Worm (Caenorhabditis elegans): ENCODE data around the gene T08G5.1.

Gene T08G5.1

ce11 chrV:13993478-13993877 lies 25.1 kb upstream of the T08G5.1 start:
- TF ChIP-seq tbx-8 (GFP tag; optimal IDR thresholded peaks at IDR 0.05) = no peak
- no peak for TF ChIP-seq nhr-12 (tag; optimal IDR thresholded peaks at IDR 0.05)
- TF ChIP-seq mls-2 (tag; optimal IDR thresholded peaks at IDR 0.05) = no peak
- TF ChIP-seq mep-1 (tag; optimal IDR thresholded peaks at IDR 0.05) = no peak
- no peak for TF ChIP-seq lin-32 (GFP tag; optimal IDR thresholded peaks at IDR 0.05)
- TF ChIP-seq mab-5 (tag; optimal IDR thresholded peaks at IDR 0.05) = no peak
- TF ChIP-seq blmp-1 (tag; optimal IDR thresholded peaks at IDR 0.05) = no peak
- TF ChIP-seq sptf-1 (tag; optimal IDR thresholded peaks at IDR 0.05) = no peak
- TF ChIP-seq ztf-11 (tag; optimal IDR thresholded peaks at IDR 0.05) = no peak

- TF ChIP-seq drap-1 (GFP tag; optimal IDR thresholded peaks at IDR 0.05) (no peak), sem-2 (GFP tag; optimal IDR thresholded peaks at IDR 0.05) (no peak), elt-3 (tag; optimal IDR thresholded peaks at IDR 0.05) (no peak), nhr-2 (tag; optimal IDR thresholded peaks at IDR 0.05) (no peak), flh-1 (GFP tag; optimal IDR thresholded peaks at IDR 0.05) (no peak), unc-62 (GFP tag; optimal IDR thresholded peaks at IDR 0.05) (no peak), snpc-4 (tag; optimal IDR thresholded peaks at IDR 0.05) (no peak), cnd-1 (tag; optimal IDR thresholded peaks at IDR 0.05) (no peak), hlh-1 (tag; optimal IDR thresholded peaks at IDR 0.05) (no peak), bed-3 (GFP tag; optimal IDR thresholded peaks at IDR 0.05) (no peak), unc-39 (tag; optimal IDR thresholded peaks at IDR 0.05) (no peak), nhr-76 (tag; optimal IDR thresholded peaks at IDR 0.05) (no peak), mep-1 (tag; optimal IDR thresholded peaks at IDR 0.05) (no peak), nhr-237 (tag; optimal IDR thresholded peaks at IDR 0.05) (no peak), ceh-43 (GFP tag; optimal IDR thresholded peaks at IDR 0.05) (no peak), blmp-1 (tag; optimal IDR thresholded peaks at IDR 0.05) (no peak), lsy-2 (tag; optimal IDR thresholded peaks at IDR 0.05) (no peak), M03D4.4 (tag; optimal IDR thresholded peaks at IDR 0.05) (no peak)
Measured at ce11 chrV:14001929-14002328, 16.6 kb upstream of the T08G5.1 start.

ce11 chrV:14002402-14002801 lies 16.2 kb upstream of the T08G5.1 start:
- TF ChIP-seq pha-4 (tag; optimal IDR thresholded peaks at IDR 0.05) (peak; percentile 21), blmp-1 (tag; optimal IDR thresholded peaks at IDR 0.05) (no peak), ces-1 (GFP tag; optimal IDR thresholded peaks at IDR 0.05) (no peak), mep-1 (tag; optimal IDR thresholded peaks at IDR 0.05) (no peak), M03D4.4 (tag; optimal IDR thresholded peaks at IDR 0.05) (no peak), ham-2 (GFP tag; optimal IDR thresholded peaks at IDR 0.05) (peak; percentile 44), lin-32 (GFP tag; optimal IDR thresholded peaks at IDR 0.05) (no peak), ceh-43 (GFP tag; optimal IDR thresholded peaks at IDR 0.05) (no peak), mab-5 (tag; optimal IDR thresholded peaks at IDR 0.05) (no peak)

- peak; percentile 32 for TF ChIP-seq ces-1 (GFP tag; optimal IDR thresholded peaks at IDR 0.05)
- no peak for TF ChIP-seq sptf-1 (tag; optimal IDR thresholded peaks at IDR 0.05)
Measured at ce11 chrV:14003587-14004156, 14.9 kb upstream of the T08G5.1 start.

- no peak for TF ChIP-seq mls-2 (tag; optimal IDR thresholded peaks at IDR 0.05)
- TF ChIP-seq nhr-12 (tag; optimal IDR thresholded peaks at IDR 0.05) = no peak
- no peak for TF ChIP-seq nhr-237 (tag; optimal IDR thresholded peaks at IDR 0.05)
- TF ChIP-seq unc-62 (GFP tag; optimal IDR thresholded peaks at IDR 0.05) = peak; percentile 18
- no peak for TF ChIP-seq sptf-1 (tag; optimal IDR thresholded peaks at IDR 0.05)
- peak; percentile 56 for TF ChIP-seq ces-1 (GFP tag; optimal IDR thresholded peaks at IDR 0.05)
- TF ChIP-seq ceh-83 (GFP tag; optimal IDR thresholded peaks at IDR 0.05) = no peak
- no peak for TF ChIP-seq flh-1 (GFP tag; optimal IDR thresholded peaks at IDR 0.05)
- TF ChIP-seq mep-1 (tag; optimal IDR thresholded peaks at IDR 0.05) = no peak
- peak; percentile 16 for TF ChIP-seq unc-120 (tag; optimal IDR thresholded peaks at IDR 0.05; ENCODE audit: poor library complexity, severe bottlenecking)
- TF ChIP-seq elt-1 (tag; optimal IDR thresholded peaks at IDR 0.05; ENCODE audit: borderline replicate concordance, insufficient read depth) = no peak
- TF ChIP-seq unc-39 (tag; optimal IDR thresholded peaks at IDR 0.05) = no peak
- TF ChIP-seq mab-5 (tag; optimal IDR thresholded peaks at IDR 0.05) = no peak
- TF ChIP-seq elt-3 (tag; optimal IDR thresholded peaks at IDR 0.05) = no peak
- no peak for TF ChIP-seq ham-2 (GFP tag; optimal IDR thresholded peaks at IDR 0.05)
- no peak for TF ChIP-seq lin-32 (GFP tag; optimal IDR thresholded peaks at IDR 0.05)
- TF ChIP-seq hlh-1 (tag; optimal IDR thresholded peaks at IDR 0.05) = peak; percentile 45
- TF ChIP-seq snpc-4 (tag; optimal IDR thresholded peaks at IDR 0.05) = no peak
- no peak for TF ChIP-seq nhr-28 (tag; optimal IDR thresholded peaks at IDR 0.05)
- no peak for TF ChIP-seq zip-8 (tag; optimal IDR thresholded peaks at IDR 0.05)
- no peak for TF ChIP-seq nhr-2 (tag; optimal IDR thresholded peaks at IDR 0.05)
Measured at ce11 chrV:14004342-14004741, 14.2 kb upstream of the T08G5.1 start.
